Worm (Caenorhabditis elegans) whole organism, mixed stage, embryonic: Measurements from ENCODE around the gene twk-18.

Source experiments
- M03D4.4 ChIP-seq: sonication (generic microtip); optimal IDR thresholded peaks from 2 replicates; lab custom pipeline; 2017; ENCODE audit warnings: mild to moderate bottlenecking, missing genetic modification characterization, missing compliant biosample characterization
- bed-3 ChIP-seq: fragments of 200-800 bp; sonication (Bioruptor generic); optimal IDR thresholded peaks from 3 replicates; lab custom pipeline; 2018; ENCODE audit warnings: mild to moderate bottlenecking, missing genetic modification characterization, moderate library complexity, missing compliant biosample characterization
- blmp-1 ChIP-seq: fragments of 150-350 bp; optimal IDR thresholded peaks from 2 replicates; lab custom pipeline; 2014; ENCODE audit warnings: missing biosample characterization, missing genetic modification characterization
- ceh-39 ChIP-seq: fragments of 150-350 bp; optimal IDR thresholded peaks from 2 replicates; lab custom pipeline; 2014; ENCODE audit warnings: missing biosample characterization, missing genetic modification characterization
- ceh-83 ChIP-seq: fragments of 200-800 bp; sonication (Bioruptor generic); optimal IDR thresholded peaks from 2 replicates; lab custom pipeline; 2018; ENCODE audit warnings: mild to moderate bottlenecking, missing genetic modification characterization, missing compliant biosample characterization
- ces-1 ChIP-seq: fragments of 150-350 bp; optimal IDR thresholded peaks from 2 replicates; lab custom pipeline; 2014; ENCODE audit warnings: missing biosample characterization, missing genetic modification reagents, missing genetic modification characterization
- cnd-1 ChIP-seq: fragments of 200-800 bp; sonication (Bioruptor generic); optimal IDR thresholded peaks from 2 replicates; lab custom pipeline; 2018; ENCODE audit warnings: mild to moderate bottlenecking, missing genetic modification characterization, missing compliant biosample characterization
- drap-1 ChIP-seq: fragments of 200-800 bp; sonication (Bioruptor generic); optimal IDR thresholded peaks from 3 replicates; lab custom pipeline; 2018; ENCODE audit warnings: mild to moderate bottlenecking, missing genetic modification characterization, missing compliant biosample characterization
- elt-3 ChIP-seq: fragments of 150-350 bp; optimal IDR thresholded peaks from 2 replicates; lab custom pipeline; 2014; ENCODE audit warnings: missing biosample characterization, missing genetic modification characterization
- flh-1 ChIP-seq: fragments of 200-800 bp; sonication (Bioruptor generic); optimal IDR thresholded peaks from 2 replicates; lab custom pipeline; 2018; ENCODE audit warnings: mild to moderate bottlenecking, missing genetic modification characterization, moderate library complexity, missing compliant biosample characterization
- ham-2 ChIP-seq: fragments of 200-800 bp; sonication (Bioruptor generic); optimal IDR thresholded peaks from 2 replicates; lab custom pipeline; 2018; ENCODE audit warnings: mild to moderate bottlenecking, missing genetic modification characterization, missing compliant biosample characterization
- hlh-1 ChIP-seq: fragments of 150-350 bp; optimal IDR thresholded peaks from 2 replicates; lab custom pipeline; 2014; ENCODE audit warnings: missing biosample characterization, missing genetic modification reagents, missing genetic modification characterization
- lin-32 ChIP-seq: fragments of 200-800 bp; sonication (Bioruptor generic); optimal IDR thresholded peaks from 2 replicates; lab custom pipeline; 2018; ENCODE audit warnings: mild to moderate bottlenecking, missing genetic modification characterization, missing compliant biosample characterization
- mab-5 ChIP-seq: fragments of 150-350 bp; optimal IDR thresholded peaks from 2 replicates; lab custom pipeline; 2014; ENCODE audit warnings: missing biosample characterization, missing genetic modification characterization
- mep-1 ChIP-seq: fragments of 150-350 bp; optimal IDR thresholded peaks from 2 replicates; lab custom pipeline; 2017; ENCODE audit warnings: missing biosample characterization, missing genetic modification reagents, missing genetic modification characterization, inconsistent platforms
- mls-2 ChIP-seq: sonication (generic microtip); optimal IDR thresholded peaks from 2 replicates; lab custom pipeline; 2016; ENCODE audit warnings: mild to moderate bottlenecking, missing genetic modification characterization, moderate library complexity, missing compliant biosample characterization
- nhr-12 ChIP-seq: fragments of 150-350 bp; optimal IDR thresholded peaks from 2 replicates; lab custom pipeline; 2014; ENCODE audit warnings: missing biosample characterization, missing genetic modification characterization
- nhr-2 ChIP-seq: fragments of 150-350 bp; optimal IDR thresholded peaks from 2 replicates; lab custom pipeline; 2014; ENCODE audit warnings: missing biosample characterization, missing genetic modification characterization
- nhr-237 ChIP-seq: fragments of 150-350 bp; optimal IDR thresholded peaks from 2 replicates; lab custom pipeline; 2014; ENCODE audit warnings: missing biosample characterization, missing genetic modification characterization
- nhr-76 ChIP-seq: sonication (generic microtip); optimal IDR thresholded peaks from 2 replicates; lab custom pipeline; 2017; ENCODE audit warnings: missing biosample characterization, missing genetic modification characterization
- pha-4 ChIP-seq: fragments of 150-350 bp; optimal IDR thresholded peaks from 2 replicates; lab custom pipeline; 2018; ENCODE audit warnings: missing biosample characterization, missing genetic modification reagents, missing genetic modification characterization
- sem-2 ChIP-seq: fragments of 200-800 bp; sonication (Bioruptor generic); optimal IDR thresholded peaks from 2 replicates; lab custom pipeline; 2018; ENCODE audit warnings: mild to moderate bottlenecking, missing genetic modification characterization, missing compliant biosample characterization
- snpc-4 ChIP-seq: fragments of 150-350 bp; optimal IDR thresholded peaks from 2 replicates; lab custom pipeline; 2014; ENCODE audit warnings: missing biosample characterization, missing genetic modification characterization
- sptf-1 ChIP-seq: sonication (generic microtip); optimal IDR thresholded peaks from 2 replicates; lab custom pipeline; 2017; ENCODE audit warnings: mild to moderate bottlenecking, missing genetic modification characterization, moderate library complexity, missing compliant biosample characterization
- tbx-8 ChIP-seq: fragments of 200-800 bp; sonication (Bioruptor generic); optimal IDR thresholded peaks from 2 replicates; lab custom pipeline; 2018; ENCODE audit warnings: mild to moderate bottlenecking, missing genetic modification characterization, moderate library complexity, missing compliant biosample characterization
- unc-120 ChIP-seq: sonication (generic microtip); optimal IDR thresholded peaks from 2 replicates; lab custom pipeline; 2017; ENCODE audit warnings: missing genetic modification characterization, missing compliant biosample characterization; ENCODE audit not compliant: poor library complexity, severe bottlenecking
- unc-39 ChIP-seq: fragments of 150-350 bp; optimal IDR thresholded peaks from 2 replicates; lab custom pipeline; 2014; ENCODE audit warnings: missing biosample characterization, missing genetic modification characterization
- unc-62 ChIP-seq: fragments of 150-350 bp; optimal IDR thresholded peaks from 2 replicates; lab custom pipeline; 2014; ENCODE audit warnings: missing biosample characterization, missing genetic modification reagents, missing genetic modification characterization
- zip-8 ChIP-seq: fragments of 150-350 bp; optimal IDR thresholded peaks from 2 replicates; lab custom pipeline; 2014; ENCODE audit warnings: missing biosample characterization, missing genetic modification characterization
- ztf-11 ChIP-seq: fragments of 150-350 bp; optimal IDR thresholded peaks from 2 replicates; lab custom pipeline; 2014; ENCODE audit warnings: missing biosample characterization, missing genetic modification characterization

Gene twk-18

ce11 chrX:8961120-8961834 is 26.7 kb upstream of the twk-18 start, which contains the start of gene aexr-3:
aexr-3 (minus strand) TSS chrX:8961170.
- TF ChIP-seq blmp-1 (tag; lab: Kevin White, UChicago) (no peak), elt-3 (no peak), M03D4.4 (tag; lab: Kevin White, UChicago) (no peak), zip-8 (tag; lab: Kevin White, UChicago) (no peak), flh-1 (GFP tag; lab: Kevin White, UChicago) (no peak), ceh-39 (no peak), ztf-11 (tag; lab: Kevin White, UChicago) (no peak), hlh-1 (tag; lab: Kevin White, UChicago) (no peak), unc-62 (no peak), unc-120 (tag; lab: Kevin White, UChicago) (no peak), ham-2 (GFP tag; lab: Kevin White, UChicago) (no peak), drap-1 (GFP tag; lab: Kevin White, UChicago) (no peak), nhr-2 (tag; lab: Kevin White, UChicago) (no peak), ces-1 (no peak), unc-39 (tag; lab: Kevin White, UChicago) (no peak), tbx-8 (GFP tag; lab: Kevin White, UChicago) (no peak), nhr-76 (tag; lab: Kevin White, UChicago) (no peak)
- TF ChIP-seq, all 35 proteins: peak for 0

DNA sequence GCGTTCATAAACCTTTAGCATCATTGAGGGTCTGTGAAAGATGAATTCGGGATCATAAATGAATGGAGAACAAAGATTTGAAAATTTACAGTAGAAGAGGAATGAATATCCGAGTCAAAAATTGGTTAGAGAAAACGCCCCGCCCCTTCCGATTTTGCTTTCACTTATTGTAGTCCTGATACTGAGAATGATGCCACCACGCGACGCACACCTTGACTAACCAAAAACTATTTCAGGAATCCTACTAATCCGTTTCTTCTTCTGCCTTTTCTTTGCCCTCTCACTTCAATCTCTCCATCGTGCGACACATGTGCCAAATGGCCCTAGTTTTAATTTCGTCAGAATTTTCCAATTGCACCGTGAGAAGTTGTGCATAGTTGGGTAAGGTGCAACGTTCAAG is 24.5 kb upstream of the twk-18 start:
- TF ChIP-seq snpc-4 (no peak), unc-62 (no peak), cnd-1 (no peak), bed-3 (GFP tag; lab: Kevin White, UChicago) (no peak), ces-1 (no peak), ceh-39 (no peak), sem-2 (GFP tag; lab: Kevin White, UChicago) (no peak), nhr-76 (tag; lab: Kevin White, UChicago) (no peak)

- TF ChIP-seq nhr-12 (tag; lab: Kevin White, UChicago), result no peak
- peak; percentile 19 for TF ChIP-seq M03D4.4 (tag; lab: Kevin White, UChicago)
- TF ChIP-seq mep-1 (tag; lab: Kevin White, UChicago), result no peak
- peak; percentile 27 for TF ChIP-seq bed-3 (GFP tag; lab: Kevin White, UChicago)
- no peak for TF ChIP-seq nhr-237
- peak; percentile 23 for TF ChIP-seq sptf-1 (tag; lab: Kevin White, UChicago)
- no peak for TF ChIP-seq flh-1 (GFP tag; lab: Kevin White, UChicago)
- no peak for TF ChIP-seq mab-5 (tag; lab: Kevin White, UChicago)
- TF ChIP-seq lin-32 (GFP tag; lab: Kevin White, UChicago), result no peak
- TF ChIP-seq, all 35 proteins: peak for 3
Measured at ce11 chrX:8969111-8970048, 18.5 kb upstream of the twk-18 start.

DNA sequence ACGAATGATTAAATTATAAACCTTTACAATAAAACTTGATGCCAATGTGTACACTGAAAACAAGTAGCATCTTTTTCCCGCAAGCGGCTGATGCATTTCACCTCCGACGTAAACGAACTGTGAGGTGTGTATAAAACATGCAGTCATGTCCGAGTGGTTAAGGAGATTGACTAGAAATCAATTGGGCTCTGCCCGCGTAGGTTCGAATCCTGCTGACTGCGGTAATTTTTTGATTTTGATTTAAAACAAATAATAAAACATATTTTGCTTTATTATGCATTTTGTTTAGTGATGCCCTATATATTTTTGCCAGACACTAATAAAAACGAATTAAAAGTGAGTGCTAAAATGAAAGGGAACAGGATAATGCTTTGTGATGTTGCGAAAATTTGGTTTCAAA is 16.5 kb upstream of the twk-18 start:
- TF ChIP-seq sem-2 (GFP tag; lab: Kevin White, UChicago) (peak; percentile 52), bed-3 (GFP tag; lab: Kevin White, UChicago) (peak; percentile 33), cnd-1 (no peak), M03D4.4 (tag; lab: Kevin White, UChicago) (peak; percentile 58), ceh-83 (peak; percentile 77), lin-32 (GFP tag; lab: Kevin White, UChicago) (peak; percentile 12), flh-1 (GFP tag; lab: Kevin White, UChicago) (no peak), snpc-4 (no peak), unc-39 (tag; lab: Kevin White, UChicago) (no peak)

ce11 chrX:8980676-8981075 is 7.3 kb upstream of the twk-18 start, which contains the start of gene nmur-1:
nmur-1 (plus strand) TSS chrX:8980976.
- TF ChIP-seq unc-62 (no peak), mab-5 (tag; lab: Kevin White, UChicago) (no peak), lin-32 (GFP tag; lab: Kevin White, UChicago) (no peak), nhr-76 (tag; lab: Kevin White, UChicago) (no peak), mls-2 (tag; lab: Kevin White, UChicago) (no peak), hlh-1 (tag; lab: Kevin White, UChicago) (no peak), mep-1 (tag; lab: Kevin White, UChicago) (no peak), ceh-39 (no peak), nhr-12 (tag; lab: Kevin White, UChicago) (no peak), ces-1 (no peak), tbx-8 (GFP tag; lab: Kevin White, UChicago) (no peak), pha-4 (tag; lab: Kevin White, UChicago) (no peak)
- TF ChIP-seq, all 35 proteins: peak for 0
